Fruit fly (Drosophila melanogaster): Measurements from ENCODE around the gene CG17440.

dm6 chrX:9309959-9310658 lies 40.4 kb upstream of the CG17440 start:
- TF ChIP-seq CG8478 (optimal IDR thresholded peaks at IDR 0.05) (no peak), Dll (optimal IDR thresholded peaks at IDR 0.05) (no peak), EcR (GFP tag; optimal IDR thresholded peaks at IDR 0.05) (no peak), usp (GFP tag; optimal IDR thresholded peaks at IDR 0.05) (no peak), psq (optimal IDR thresholded peaks at IDR 0.05) (no peak)

All from whole organism.